Worm (Caenorhabditis elegans): ENCODE measurements around the gene srd-8.

The srd-8 gene

DNA sequence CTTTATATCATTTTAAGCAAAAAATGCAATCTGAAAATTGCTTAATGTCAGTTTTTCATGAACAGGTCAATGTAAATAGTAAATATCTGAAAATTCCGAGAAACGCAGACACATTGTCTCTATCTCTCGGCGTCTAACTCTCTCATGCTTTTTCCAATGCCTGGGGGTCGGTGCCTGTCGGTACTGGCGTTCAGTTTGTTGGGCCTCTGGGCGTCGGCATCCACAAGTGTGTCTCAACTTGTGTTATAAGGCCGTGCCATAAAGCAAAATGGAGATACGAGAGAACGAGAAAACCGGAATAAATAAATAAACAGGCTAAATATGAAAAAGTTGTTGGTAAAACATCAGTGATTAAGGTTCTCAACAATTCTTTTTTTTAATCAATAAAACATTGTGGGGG is 21.8 kb upstream of the srd-8 start (continued):
- TF ChIP-seq ceh-28 (tag; optimal IDR thresholded peaks at IDR 0.05) = no peak
- no peak for TF ChIP-seq spr-1 (tag; optimal IDR thresholded peaks at IDR 0.05)
- no peak for TF ChIP-seq jun-1 (tag; optimal IDR thresholded peaks at IDR 0.05)
- no peak for TF ChIP-seq egl-43 (GFP tag; IDR thresholded peaks at IDR 0.05)
- TF ChIP-seq skn-1 (tag; optimal IDR thresholded peaks at IDR 0.05) = no peak
- TF ChIP-seq dve-1 (tag; optimal IDR thresholded peaks at IDR 0.05; ENCODE audit: insufficient read depth) = peak; percentile 71
- TF ChIP-seq nhr-42 (GFP tag; IDR thresholded peaks at IDR 0.05) = no peak
- TF ChIP-seq nhr-237 (tag; optimal IDR thresholded peaks at IDR 0.05) = no peak
- peak in 1 of 2 experiments; percentile 62 for TF ChIP-seq lsy-2 (tag; optimal IDR thresholded peaks at IDR 0.05)
- TF ChIP-seq mes-2 (tag; optimal IDR thresholded peaks at IDR 0.05; ENCODE audit: poor library complexity, severe bottlenecking) = no peak
- TF ChIP-seq zag-1 (tag; optimal IDR thresholded peaks at IDR 0.05) = no peak
- 0 out of 4 replicates have a peak, but pooled peaks of 1 of the 2 experiments have one; percentile 16 for TF ChIP-seq madf-5 (GFP tag; IDR thresholded peaks at IDR 0.05)
- TF ChIP-seq daf-8 (GFP tag; IDR thresholded peaks at IDR 0.05) = no peak
- TF ChIP-seq arid-1 (GFP tag; conservative IDR thresholded peaks at IDR 0.05) = no peak
- no peak for TF ChIP-seq zip-11 (GFP tag; IDR thresholded peaks at IDR 0.05)
- TF ChIP-seq hmg-1.1 (GFP tag; IDR thresholded peaks at IDR 0.05) = peak; percentile 40; the same call in 1 of the 2 replicates
- no peak for TF ChIP-seq sdz-12 (GFP tag; optimal IDR thresholded peaks at IDR 0.05)
- no peak for TF ChIP-seq nhr-111 (GFP tag; optimal IDR thresholded peaks at IDR 0.05)
- peak; percentile 15 for TF ChIP-seq duxl-1 (tag; optimal IDR thresholded peaks at IDR 0.05; ENCODE audit: poor library complexity)
- peak; percentile 50 for TF ChIP-seq nhr-28 (tag; optimal IDR thresholded peaks at IDR 0.05)
- peak; percentile 16 for TF ChIP-seq mxl-3 (GFP tag; optimal IDR thresholded peaks at IDR 0.05)
- peak; percentile 43 for TF ChIP-seq nhr-11 (tag; optimal IDR thresholded peaks at IDR 0.05)
- peak in 1 of 2 experiments; percentile 86 for TF ChIP-seq daf-16 (GFP tag; optimal IDR thresholded peaks at IDR 0.05)
- TF ChIP-seq daf-16 (tag; optimal IDR thresholded peaks at IDR 0.05) = peak; percentile 88
- TF ChIP-seq nhr-6 (tag; optimal IDR thresholded peaks at IDR 0.05) = peak; percentile 64
- no peak for TF ChIP-seq daf-12 (tag; optimal IDR thresholded peaks at IDR 0.05)
- TF ChIP-seq fkh-10 (GFP tag; optimal IDR thresholded peaks at IDR 0.05) = no peak

DNA sequence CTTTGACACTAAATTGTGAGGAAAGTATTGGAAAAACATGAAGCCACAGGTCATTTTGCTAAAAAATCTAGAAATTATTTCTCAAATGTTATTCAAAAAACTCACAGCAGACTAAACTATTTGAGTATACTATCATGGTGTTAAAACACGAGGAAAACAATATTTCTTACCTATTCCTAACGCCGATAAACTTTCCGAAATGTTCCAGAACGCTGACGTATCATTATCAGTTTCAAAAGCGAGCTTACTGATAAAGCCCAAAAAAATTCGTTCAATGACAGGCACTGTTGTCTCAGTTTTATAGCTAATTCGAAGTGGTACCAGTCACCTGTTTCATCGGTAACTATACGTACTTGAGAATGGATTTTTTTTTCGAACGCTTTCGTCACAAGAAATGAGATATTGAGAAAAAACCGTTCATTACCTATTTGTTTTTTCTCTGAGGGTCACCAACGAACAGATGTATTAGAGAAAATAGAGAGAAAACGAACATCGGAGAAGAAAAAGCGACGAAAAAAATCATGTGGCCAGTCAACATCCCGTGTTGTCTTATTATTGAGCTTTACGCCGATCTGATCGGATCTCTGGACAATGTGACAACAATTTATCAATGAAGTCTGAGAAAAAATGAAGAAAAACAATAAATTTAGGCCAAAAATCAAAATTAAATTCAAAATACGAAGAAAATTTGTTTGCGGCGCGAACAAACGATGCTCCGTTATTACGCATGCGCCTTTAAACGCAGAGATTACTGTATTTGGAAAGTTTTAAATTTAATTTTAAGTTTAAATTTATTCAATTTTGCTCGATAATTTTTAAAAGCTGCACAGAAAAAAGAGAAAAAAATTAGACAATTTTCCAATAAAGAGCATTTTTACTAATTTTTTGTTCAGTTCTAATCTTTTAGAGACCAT is 21.0 kb upstream of the srd-8 start:
- TF ChIP-seq snpc-1.2 (GFP tag; IDR thresholded peaks at IDR 0.05) = peak; percentile 87
- no peak for TF ChIP-seq lsy-2 (tag; optimal IDR thresholded peaks at IDR 0.05)
- TF ChIP-seq Y48G9A.11 (GFP tag; IDR thresholded peaks at IDR 0.05) = peak; percentile 98
- no peak for TF ChIP-seq mes-2 (tag; optimal IDR thresholded peaks at IDR 0.05; ENCODE audit: poor library complexity, severe bottlenecking)
- no peak for TF ChIP-seq T26A8.4 (GFP tag; IDR thresholded peaks at IDR 0.05)
- no peak for TF ChIP-seq daf-12 (tag; optimal IDR thresholded peaks at IDR 0.05)
- TF ChIP-seq egl-27 (tag; optimal IDR thresholded peaks at IDR 0.05) = no peak
- TF ChIP-seq ama-1 (optimal IDR thresholded peaks at IDR 0.05) = no peak
- peak; percentile 17 for TF ChIP-seq lin-13 (GFP tag; optimal IDR thresholded peaks at IDR 0.05)
- no peak for TF ChIP-seq attf-4 (tag; optimal IDR thresholded peaks at IDR 0.05)
- peak; percentile 1 for TF ChIP-seq zip-2 (tag; optimal IDR thresholded peaks at IDR 0.05)
- peak; percentile 73 for TF ChIP-seq hlh-11 (tag; optimal IDR thresholded peaks at IDR 0.05)
- no peak for TF ChIP-seq nhr-10 (tag; optimal IDR thresholded peaks at IDR 0.05)
- TF ChIP-seq hlh-30 (tag; optimal IDR thresholded peaks at IDR 0.05; ENCODE audit: insufficient read depth) = peak; percentile 58
- no peak for TF ChIP-seq nhr-48 (tag; optimal IDR thresholded peaks at IDR 0.05)
- TF ChIP-seq nhr-28 (tag; optimal IDR thresholded peaks at IDR 0.05) = peak; percentile 29
- peak; percentile 93 for TF ChIP-seq dve-1 (tag; optimal IDR thresholded peaks at IDR 0.05; ENCODE audit: insufficient read depth)
- TF ChIP-seq lin-1 (GFP tag; IDR thresholded peaks at IDR 0.05) = 0 out of 2 replicates have a peak, but pooled peaks have one; percentile 14
- peak; percentile 84 for TF ChIP-seq dmd-6 (GFP tag; IDR thresholded peaks at IDR 0.05)
- TF ChIP-seq nhr-237 (tag; optimal IDR thresholded peaks at IDR 0.05) = no peak
- TF ChIP-seq daf-16 (GFP tag; optimal IDR thresholded peaks at IDR 0.05) = peak in 1 of 2 experiments; percentile 82
- peak; percentile 79 for TF ChIP-seq daf-16 (tag; optimal IDR thresholded peaks at IDR 0.05)
- peak; percentile 15 for TF ChIP-seq pqm-1 (tag; optimal IDR thresholded peaks at IDR 0.05)

Measured in whole organism, L4 larva.